Fruit fly (Drosophila melanogaster) whole organism, pupa: ENCODE results near the gene dally.

Experiments
- CG14655 ChIP-seq: fragments of 200-800 bp; sonication (Bioruptor generic); optimal IDR thresholded peaks from 3 replicates; lab custom pipeline; 2017; ENCODE audit warnings: mild to moderate bottlenecking, missing biosample characterization, missing genetic modification reagents, missing genetic modification characterization
- CG32121 ChIP-seq: fragments of 200-800 bp; sonication (Bioruptor generic); IDR thresholded peaks from 2 replicates; pipeline ENCODE4 v1.3.6; 2022; ENCODE audit warnings: missing biosample characterization, missing genetic modification characterization
- CG34367 ChIP-seq: fragments of 200-800 bp; sonication (Bioruptor generic); optimal IDR thresholded peaks from 2 replicates; lab custom pipeline; 2018; ENCODE audit warnings: missing biosample characterization, mild to moderate bottlenecking, missing genetic modification characterization
- CG8301 ChIP-seq: fragments of 200-800 bp; sonication (Bioruptor generic); optimal IDR thresholded peaks from 2 replicates; lab custom pipeline; 2018; ENCODE audit warnings: missing biosample characterization, mild to moderate bottlenecking, missing genetic modification characterization
- D1 ChIP-seq: fragments of 200-800 bp; sonication (Bioruptor generic); optimal IDR thresholded peaks from 2 replicates; lab custom pipeline; 2018; ENCODE audit warnings: missing biosample characterization, mild to moderate bottlenecking, missing genetic modification characterization, moderate library complexity
- EcR ChIP-seq: fragments of 200-800 bp; sonication (Bioruptor generic); optimal IDR thresholded peaks from 3 replicates; lab custom pipeline; 2019; ENCODE audit warnings: missing biosample characterization, missing genetic modification characterization, mild to moderate bottlenecking, moderate library complexity, missing genetic modification reagents
- Ets98B ChIP-seq: fragments of 200-800 bp; sonication (Bioruptor generic); IDR thresholded peaks from 2 replicates; pipeline ENCODE4 v1.3.6; 2022; ENCODE audit warnings: missing biosample characterization, missing genetic modification characterization
- Pif1B ChIP-seq: fragments of 200-800 bp; sonication (Bioruptor generic); optimal IDR thresholded peaks from 3 replicates; lab custom pipeline; 2016; ENCODE audit warnings: missing biosample characterization, missing genetic modification characterization
- Snoo ChIP-seq: fragments of 200-800 bp; sonication (Bioruptor generic); optimal IDR thresholded peaks from 3 replicates; lab custom pipeline; 2017; ENCODE audit warnings: missing biosample characterization, mild to moderate bottlenecking, missing genetic modification characterization, inconsistent platforms

DNA sequence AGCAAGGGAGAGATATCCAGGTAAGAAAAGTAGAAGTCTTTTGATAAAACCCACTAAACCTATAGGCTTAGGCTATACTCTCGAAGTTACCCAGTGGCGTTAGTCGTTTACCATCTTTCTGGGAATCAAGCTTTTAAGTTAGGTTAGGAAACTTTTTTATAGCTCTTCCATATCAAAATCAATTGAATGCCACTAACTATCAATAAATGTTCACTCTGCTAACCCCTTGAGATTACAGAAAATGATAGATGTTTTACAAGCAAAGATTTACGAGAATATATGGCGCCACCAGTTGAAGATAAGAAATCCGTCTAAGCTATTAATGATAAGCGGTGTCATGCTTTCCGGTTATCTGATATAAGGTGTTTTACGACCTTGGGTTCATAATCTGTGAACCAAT is 39.6 kb upstream of the dally start:
- no peak for TF ChIP-seq CG32121 (GFP tag; lab: Robert Waterston, UW)
- TF ChIP-seq CG14655: no peak
- no peak for TF ChIP-seq CG8301 (tag; lab: Kevin White, UChicago)
- no peak for TF ChIP-seq EcR (GFP tag; lab: Kevin White, UChicago)
- TF ChIP-seq D1 (tag; lab: Kevin White, UChicago): no peak
- TF ChIP-seq CG34367 (tag; lab: Kevin White, UChicago): no peak
- no peak for TF ChIP-seq Pif1B
- no peak for TF ChIP-seq Snoo (tag; lab: Kevin White, UChicago)
- no peak for TF ChIP-seq Ets98B (GFP tag; lab: Robert Waterston, UW)
